Worm (Caenorhabditis elegans) whole organism, young adult: ENCODE data around the gene C10G8.2.

Source experiments
- B0035.1 ChIP-seq: sonication (generic microtip); optimal IDR thresholded peaks from 2 replicates; lab custom pipeline; 2016; ENCODE audit warnings: missing genetic modification characterization, mild to moderate bottlenecking, missing compliant biosample characterization, missing genotype, missing genetic modification reagents
- C17E4.6 ChIP-seq: fragments of 200-800 bp; sonication (Bioruptor generic); IDR thresholded peaks from 2 replicates; pipeline ENCODE4 v1.3.6; 2022; ENCODE audit warnings: missing genetic modification reagents, missing genetic modification characterization, missing compliant biosample characterization
- F22D6.2 ChIP-seq: sonication (generic microtip); optimal IDR thresholded peaks from 2 replicates; lab custom pipeline; 2016; ENCODE audit warnings: mild to moderate bottlenecking, missing genetic modification characterization, missing compliant biosample characterization
- F23B12.7 ChIP-seq: sonication (generic microtip); optimal IDR thresholded peaks from 2 replicates; lab custom pipeline; 2017; ENCODE audit warnings: missing genetic modification characterization, mild to moderate bottlenecking, missing compliant biosample characterization, antibody characterized with exemption, moderate library complexity; ENCODE audit not compliant: insufficient read depth
- F33H1.4 ChIP-seq: fragments of 200-800 bp; sonication (Bioruptor generic); IDR thresholded peaks from 2 replicates; pipeline ENCODE4 v1.3.6; 2022; ENCODE audit warnings: missing genetic modification reagents, missing genetic modification characterization, missing compliant biosample characterization
- F49E8.2 ChIP-seq: sonication (generic microtip); optimal IDR thresholded peaks from 3 replicates; lab custom pipeline; 2017; ENCODE audit warnings: missing genetic modification characterization, mild to moderate bottlenecking, missing compliant biosample characterization, antibody characterized with exemption, moderate library complexity; ENCODE audit not compliant: insufficient read depth
- F52B5.7 ChIP-seq: sonication (generic microtip); optimal IDR thresholded peaks from 2 replicates; lab custom pipeline; 2016; ENCODE audit warnings: mild to moderate bottlenecking, missing genetic modification characterization, missing compliant biosample characterization
- K11D2.4 ChIP-seq: fragments of 200-800 bp; sonication (Bioruptor generic); IDR thresholded peaks from 2 replicates; pipeline ENCODE4 v1.3.6; 2022; ENCODE audit warnings: missing genetic modification reagents, missing genetic modification characterization, missing compliant biosample characterization
- T26A5.8 ChIP-seq: sonication (generic microtip); optimal IDR thresholded peaks from 2 replicates; lab custom pipeline; 2016; ENCODE audit warnings: missing genetic modification characterization, missing compliant biosample characterization
- Y53F4B.3 ChIP-seq: fragments of 200-800 bp; sonication (Bioruptor generic); IDR thresholded peaks from 2 replicates; pipeline ENCODE4 v1.3.6; 2022; ENCODE audit warnings: missing genetic modification reagents, missing genetic modification characterization, missing compliant biosample characterization
- Y67H2A.10 ChIP-seq: fragments of 200-800 bp; sonication (Bioruptor generic); conservative IDR thresholded peaks from 2 replicates; pipeline ENCODE4 v1.3.6; 2022; ENCODE audit warnings: missing genetic modification reagents, missing genetic modification characterization, missing compliant biosample characterization
- Y79H2A.3 ChIP-seq: fragments of 200-800 bp; sonication (Bioruptor generic); conservative IDR thresholded peaks from 2 replicates; pipeline ENCODE4 v1.3.6; 2022; ENCODE audit warnings: missing genetic modification reagents, missing genetic modification characterization, missing compliant biosample characterization
- akir-1 ChIP-seq: fragments of 200-800 bp; sonication (Bioruptor generic); optimal IDR thresholded peaks from 2 replicates; lab custom pipeline; 2018; ENCODE audit warnings: mild to moderate bottlenecking, missing genetic modification characterization, moderate library complexity, missing compliant biosample characterization
- ama-1 ChIP-seq, 3 experiments: fragments of 150-350 bp in 1 of 3; sonication (generic microtip) in 2 of 3; optimal IDR thresholded peaks; 2 replicates each; lab custom pipeline; 2014 to 2018; ENCODE audit warnings: missing biosample characterization in 2 of 3, missing genetic modification characterization in 2 of 3, missing genetic modification reagents in 2 of 3
- aptf-2 ChIP-seq: fragments of 200-800 bp; sonication (Bioruptor generic); conservative IDR thresholded peaks from 2 replicates; pipeline ENCODE4 v1.3.6; 2022; ENCODE audit warnings: missing genetic modification reagents, missing genetic modification characterization, missing compliant biosample characterization
- athp-1 ChIP-seq: sonication (generic microtip); optimal IDR thresholded peaks from 2 replicates; lab custom pipeline; 2017; ENCODE audit warnings: mild to moderate bottlenecking, missing genetic modification characterization, missing compliant biosample characterization
- cebp-2 ChIP-seq: fragments of 200-800 bp; sonication (Bioruptor generic); IDR thresholded peaks from 2 replicates; pipeline ENCODE4 v1.3.6; 2022; ENCODE audit warnings: missing genetic modification characterization, missing compliant biosample characterization
- ceh-100 ChIP-seq: fragments of 200-800 bp; sonication (Bioruptor generic); IDR thresholded peaks from 2 replicates; pipeline ENCODE4 v1.3.6; 2022; ENCODE audit warnings: missing genetic modification reagents, missing genetic modification characterization, missing compliant biosample characterization
- ceh-40 ChIP-seq: fragments of 200-800 bp; sonication (Bioruptor generic); IDR thresholded peaks from 2 replicates; pipeline ENCODE4 v1.3.6; 2022; ENCODE audit warnings: missing genetic modification characterization, missing compliant biosample characterization
- chd-7 ChIP-seq: sonication (generic microtip); optimal IDR thresholded peaks from 2 replicates; lab custom pipeline; 2016; ENCODE audit warnings: mild to moderate bottlenecking, missing genetic modification characterization, moderate library complexity, missing compliant biosample characterization
- die-1 ChIP-seq: sonication (generic microtip); optimal IDR thresholded peaks from 2 replicates; lab custom pipeline; 2016; ENCODE audit warnings: missing genotype, mild to moderate bottlenecking, missing genetic modification characterization, missing compliant biosample characterization
- egrh-3 ChIP-seq: fragments of 200-800 bp; sonication (Bioruptor generic); IDR thresholded peaks from 2 replicates; pipeline ENCODE4 v1.3.6; 2022; ENCODE audit warnings: missing genetic modification reagents, missing genetic modification characterization, missing compliant biosample characterization
- ekl-4 ChIP-seq: fragments of 200-800 bp; sonication (Bioruptor generic); IDR thresholded peaks from 2 replicates; pipeline ENCODE4 v1.3.6; 2022; ENCODE audit warnings: missing genetic modification reagents, missing genetic modification characterization, missing compliant biosample characterization
- gei-17 ChIP-seq: fragments of 200-800 bp; sonication (Bioruptor generic); optimal IDR thresholded peaks from 2 replicates; lab custom pipeline; 2018; ENCODE audit warnings: mild to moderate bottlenecking, missing genetic modification characterization, missing compliant biosample characterization
- him-1 ChIP-seq: sonication (generic microtip); optimal IDR thresholded peaks from 2 replicates; lab custom pipeline; 2016; ENCODE audit warnings: missing genotype, missing genetic modification reagents, missing genetic modification characterization, missing compliant biosample characterization
- hsf-1 ChIP-seq: fragments of 200-800 bp; sonication (Bioruptor generic); IDR thresholded peaks from 2 replicates; pipeline ENCODE4 v1.3.6; 2022; ENCODE audit warnings: missing genetic modification reagents, missing genetic modification characterization, missing compliant biosample characterization
- lag-1 ChIP-seq: fragments of 200-800 bp; sonication (Bioruptor generic); IDR thresholded peaks from 2 replicates; pipeline ENCODE4 v1.3.6; 2022; ENCODE audit warnings: missing genetic modification reagents, missing genetic modification characterization, missing compliant biosample characterization
- lin-26 ChIP-seq: fragments of 200-800 bp; sonication (Bioruptor generic); IDR thresholded peaks from 2 replicates; pipeline ENCODE4 v1.3.6; 2022; ENCODE audit warnings: missing genetic modification reagents, missing genetic modification characterization, missing compliant biosample characterization
- lin-35 ChIP-seq, 3 experiments: fragments of 150-350 bp in 2 of 3; sonication (generic microtip) in 1 of 3; optimal IDR thresholded peaks; 2 replicates each; lab custom pipeline; 2014 to 2018; ENCODE audit warnings: missing biosample characterization in 3 of 3, missing genetic modification characterization in 3 of 3, missing genetic modification reagents in 3 of 3
- lin-40 ChIP-seq: sonication (generic microtip); optimal IDR thresholded peaks from 2 replicates; lab custom pipeline; 2016; ENCODE audit warnings: missing genetic modification characterization, mild to moderate bottlenecking, missing compliant biosample characterization, missing genotype, missing genetic modification reagents
- madf-10 ChIP-seq: sonication (generic microtip); optimal IDR thresholded peaks from 2 replicates; lab custom pipeline; 2016; ENCODE audit warnings: mild to moderate bottlenecking, missing genetic modification characterization, missing compliant biosample characterization
- madf-3 ChIP-seq: fragments of 200-800 bp; sonication (Bioruptor generic); IDR thresholded peaks from 2 replicates; pipeline ENCODE4 v1.3.6; 2022; ENCODE audit warnings: missing genetic modification reagents, missing genetic modification characterization, missing compliant biosample characterization
- madf-6 ChIP-seq: fragments of 200-800 bp; sonication (Bioruptor generic); IDR thresholded peaks from 2 replicates; pipeline ENCODE4 v1.3.6; 2022; ENCODE audit warnings: missing genetic modification reagents, missing genetic modification characterization, missing compliant biosample characterization
- mcd-1 ChIP-seq: fragments of 200-800 bp; sonication (Bioruptor generic); IDR thresholded peaks from 2 replicates; pipeline ENCODE4 v1.3.6; 2022; ENCODE audit warnings: missing genetic modification reagents, missing genetic modification characterization, missing compliant biosample characterization
- mxl-1 ChIP-seq: sonication (generic microtip); optimal IDR thresholded peaks from 2 replicates; lab custom pipeline; 2016; ENCODE audit warnings: missing genetic modification characterization, missing compliant biosample characterization
- nfyb-1 ChIP-seq: fragments of 200-800 bp; sonication (Bioruptor generic); IDR thresholded peaks from 2 replicates; pipeline ENCODE4 v1.3.6; 2022; ENCODE audit warnings: missing genetic modification reagents, missing genetic modification characterization, missing compliant biosample characterization
- nhr-27 ChIP-seq: fragments of 200-800 bp; sonication (Bioruptor generic); optimal IDR thresholded peaks from 2 replicates; lab custom pipeline; 2018; ENCODE audit warnings: mild to moderate bottlenecking, missing genetic modification characterization, moderate library complexity, missing compliant biosample characterization
- nhr-80 ChIP-seq: sonication (generic microtip); optimal IDR thresholded peaks from 2 replicates; lab custom pipeline; 2016; ENCODE audit warnings: missing genetic modification characterization, missing compliant biosample characterization
- nhr-90 ChIP-seq: sonication (generic microtip); optimal IDR thresholded peaks from 2 replicates; lab custom pipeline; 2016; ENCODE audit warnings: missing genotype, mild to moderate bottlenecking, missing genetic modification characterization, missing compliant biosample characterization
- sea-2 ChIP-seq: fragments of 200-800 bp; sonication (Bioruptor generic); IDR thresholded peaks from 2 replicates; pipeline ENCODE4 v1.3.6; 2022; ENCODE audit warnings: missing genetic modification characterization, missing compliant biosample characterization
- snpc-3.4 ChIP-seq: sonication (generic microtip); optimal IDR thresholded peaks from 2 replicates; lab custom pipeline; 2017; ENCODE audit warnings: missing genetic modification characterization, mild to moderate bottlenecking, missing compliant biosample characterization, antibody characterized with exemption, moderate library complexity, missing genotype, missing genetic modification reagents
- snpc-4 ChIP-seq, 5 experiments: fragments of 150-350 bp in 1 of 5; sonication (generic microtip) in 4 of 5; optimal IDR thresholded peaks; 2 replicates each; lab custom pipeline; 2014 to 2018; ENCODE audit warnings: missing genetic modification characterization in 5 of 5, missing biosample characterization in 3 of 5, antibody characterized with exemption in 2 of 5, mild to moderate bottlenecking in 2 of 5, missing compliant biosample characterization in 2 of 5, missing genotype in 2 of 5, moderate library complexity in 2 of 5, missing genetic modification reagents in 1 of 5
- sptf-2 ChIP-seq: fragments of 200-800 bp; sonication (Bioruptor generic); optimal IDR thresholded peaks from 2 replicates; lab custom pipeline; 2018; ENCODE audit warnings: mild to moderate bottlenecking, missing genetic modification characterization, missing compliant biosample characterization
- tbp1 ChIP-seq: fragments of 200-800 bp; sonication (Bioruptor generic); optimal IDR thresholded peaks from 2 replicates; lab custom pipeline; 2018; ENCODE audit warnings: mild to moderate bottlenecking, missing genetic modification characterization, missing compliant biosample characterization
- unc-62 ChIP-seq: fragments of 150-350 bp; optimal IDR thresholded peaks from 2 replicates; lab custom pipeline; 2014; ENCODE audit warnings: missing biosample characterization, missing genetic modification reagents, missing genetic modification characterization
- zfh-2 ChIP-seq: fragments of 200-800 bp; sonication (Bioruptor generic); conservative IDR thresholded peaks from 2 replicates; pipeline ENCODE4 v1.3.6; 2022; ENCODE audit warnings: missing genetic modification reagents, missing genetic modification characterization, missing compliant biosample characterization
- zim-3 ChIP-seq: sonication (generic microtip); optimal IDR thresholded peaks from 2 replicates; lab custom pipeline; 2017; ENCODE audit warnings: mild to moderate bottlenecking, missing genetic modification characterization, moderate library complexity, missing compliant biosample characterization
- ztf-25 ChIP-seq: fragments of 200-800 bp; sonication (Bioruptor generic); IDR thresholded peaks from 2 replicates; pipeline ENCODE4 v1.3.6; 2022; ENCODE audit warnings: missing genetic modification reagents, missing genetic modification characterization, missing compliant biosample characterization
- ztf-26 ChIP-seq: sonication (generic microtip); optimal IDR thresholded peaks from 2 replicates; lab custom pipeline; 2017; ENCODE audit warnings: missing genetic modification characterization, missing compliant biosample characterization

C10G8.2 gene

ce11 chrV:5271487-5271886 is 42.7 kb upstream of the C10G8.2 start:
- TF ChIP-seq snpc-4 (GFP tag; optimal IDR thresholded peaks at IDR 0.05; lab: Kevin White, UChicago) (no peak), snpc-4 (tag; optimal IDR thresholded peaks at IDR 0.05; lab: Kevin White, UChicago) (peak in 3 of 4 experiments; percentile 6 to 56 (median 37)), cebp-2 (no peak), madf-3 (no peak), C17E4.6 (GFP tag; lab: Robert Waterston, UW) (no peak), athp-1 (tag; lab: Kevin White, UChicago) (no peak), sea-2 (GFP tag; lab: Robert Waterston, UW) (no peak), nfyb-1 (GFP tag; lab: Robert Waterston, UW) (peak; percentile 86), ekl-4 (GFP tag; lab: Robert Waterston, UW) (0 out of 2 replicates have a peak, but pooled peaks have one; percentile 44), mcd-1 (GFP tag; lab: Robert Waterston, UW) (peak; percentile 76), gei-17 (peak; percentile 41), F33H1.4 (GFP tag; lab: Robert Waterston, UW) (no peak), akir-1 (GFP tag; lab: Kevin White, UChicago) (no peak), lin-35 (GFP tag; optimal IDR thresholded peaks at IDR 0.05; lab: Kevin White, UChicago) (no peak), F22D6.2 (tag; lab: Kevin White, UChicago) (peak; percentile 79), F52B5.7 (tag; lab: Kevin White, UChicago) (peak; percentile 11), T26A5.8 (tag; lab: Kevin White, UChicago) (no peak), ztf-26 (no peak), nhr-80 (peak; percentile 87), tbp1 (GFP tag; lab: Kevin White, UChicago) (peak; percentile 39), lin-40 (tag; lab: Kevin White, UChicago) (no peak), chd-7 (peak; percentile 86), hsf-1 (GFP tag; lab: Robert Waterston, UW) (no peak), him-1 (tag; lab: Kevin White, UChicago) (no peak), zim-3 (tag; lab: Kevin White, UChicago) (no peak), zfh-2 (GFP tag; lab: Robert Waterston, UW) (peak; percentile 86), lag-1 (GFP tag; lab: Robert Waterston, UW) (no peak), nhr-27 (tag; lab: Kevin White, UChicago) (no peak), snpc-3.4 (tag; lab: Kevin White, UChicago) (no peak), Y67H2A.10 (no peak), Y79H2A.3 (GFP tag; lab: Robert Waterston, UW) (no peak), madf-10 (peak; percentile 42), B0035.1 (tag; lab: Kevin White, UChicago) (no peak), F23B12.7 (no peak), ceh-40 (GFP tag; lab: Robert Waterston, UW) (no peak), egrh-3 (no peak), Y53F4B.3 (GFP tag; lab: Robert Waterston, UW) (no peak), nhr-90 (tag; lab: Kevin White, UChicago) (peak; percentile 46), F49E8.2 (tag; lab: Kevin White, UChicago) (no peak), K11D2.4 (GFP tag; lab: Robert Waterston, UW) (peak; percentile 78; the same call in 1 of the 2 replicates), lin-26 (GFP tag; lab: Robert Waterston, UW) (peak; percentile 71), mxl-1 (tag; lab: Kevin White, UChicago) (no peak), sptf-2 (GFP tag; lab: Kevin White, UChicago) (no peak), aptf-2 (GFP tag; lab: Robert Waterston, UW) (no peak), die-1 (no peak), ceh-100 (GFP tag; lab: Robert Waterston, UW) (no peak), madf-6 (no peak), ama-1 (optimal IDR thresholded peaks at IDR 0.05; lab: Kevin White, UChicago) (no peak), ama-1 (GFP tag; optimal IDR thresholded peaks at IDR 0.05; lab: Kevin White, UChicago) (no peak), ztf-25 (GFP tag; lab: Robert Waterston, UW) (no peak), unc-62 (peak; percentile 4)
